Worm (Caenorhabditis elegans): ENCODE results near the gene twk-17.

ce11 chrX:7583930-7584329 lies 24.0 kb downstream of the twk-17 start:
- TF ChIP-seq ama-1 (optimal IDR thresholded peaks at IDR 0.05) (no peak), F13C5.2 (tag; optimal IDR thresholded peaks at IDR 0.05) (no peak), tra-4 (tag; optimal IDR thresholded peaks at IDR 0.05) (no peak)
